Fruit fly (Drosophila melanogaster): Measurements from ENCODE around the gene p130CAS.
A peak's percentile ranks its signal among the peaks of the same experiment; 100 is the strongest.

The p130CAS gene

DNA sequence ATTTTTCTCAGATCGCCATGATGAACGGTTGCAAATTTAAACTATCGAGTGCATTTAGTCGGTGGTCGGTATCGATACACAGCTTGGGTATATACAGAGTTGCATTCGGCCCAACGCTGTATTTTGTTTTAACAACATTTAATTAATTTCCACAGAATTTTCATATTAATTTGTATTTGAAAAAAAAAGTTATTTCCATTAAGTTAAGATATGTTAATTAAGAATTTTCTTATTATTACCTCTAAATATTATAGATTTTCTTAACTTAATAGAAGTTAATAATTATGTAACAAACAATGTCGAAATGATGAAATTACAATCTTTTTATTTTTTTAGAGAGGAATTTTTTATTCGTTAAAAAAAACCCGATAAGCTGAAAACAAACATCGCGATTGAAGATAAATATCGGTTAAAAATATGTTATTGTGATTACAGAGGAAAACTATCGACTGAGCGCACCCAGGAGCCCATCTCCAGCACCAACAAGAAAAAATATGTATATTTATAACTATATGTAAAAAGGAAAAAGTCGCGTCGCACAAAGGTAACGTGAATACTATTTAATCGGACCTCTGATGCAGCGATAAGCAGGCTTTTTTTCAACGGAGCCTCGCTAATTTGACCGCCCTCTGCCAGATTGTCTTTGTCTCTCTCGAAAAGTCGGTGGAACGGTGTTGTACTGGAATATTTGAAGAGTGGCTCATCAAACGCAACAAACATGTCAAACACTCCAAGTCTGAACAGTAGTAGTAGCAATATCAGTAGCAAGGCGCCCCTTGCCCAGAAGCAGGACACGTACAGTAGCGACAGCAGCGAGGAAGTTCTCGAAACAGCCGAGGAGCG lies 47.3 kb downstream of the p130CAS start, which contains the start of the genes rno and mri:
rno (minus strand) TSS at position 9 of the 843 bp plus-strand sequence.
mri (plus strand) TSS at position 421 of the 843 bp plus-strand sequence.
- peak; percentile 54 for TF ChIP-seq CG12768 (GFP tag; optimal IDR thresholded peaks at IDR 0.05)
- no peak for TF ChIP-seq cnc (optimal IDR thresholded peaks at IDR 0.05)
- no peak for TF ChIP-seq toe (GFP tag; optimal IDR thresholded peaks at IDR 0.05)
- peak; percentile 70 for TF ChIP-seq CG33017 (tag; optimal IDR thresholded peaks at IDR 0.05)
- TF ChIP-seq Crg-1 (GFP tag; optimal IDR thresholded peaks at IDR 0.05), result peak; percentile 55
- TF ChIP-seq ovo (GFP tag; optimal IDR thresholded peaks at IDR 0.05), result peak; percentile 46
- TF ChIP-seq pad (GFP tag; optimal IDR thresholded peaks at IDR 0.05), result no peak
- peak; percentile 52 for TF ChIP-seq Mnt (GFP tag; optimal IDR thresholded peaks at IDR 0.05)
- peak; percentile 45 for TF ChIP-seq Hr96 (GFP tag; optimal IDR thresholded peaks at IDR 0.05)
- peak; percentile 85 for TF ChIP-seq CG14711 (tag; optimal IDR thresholded peaks at IDR 0.05)
- TF ChIP-seq kay (GFP tag; ENCODE audit: borderline replicate concordance), result no peak
- TF ChIP-seq CG7101 (tag; optimal IDR thresholded peaks at IDR 0.05), result peak; percentile 85
- peak; percentile 80 for TF ChIP-seq CG11617 (GFP tag; optimal IDR thresholded peaks at IDR 0.05)
- TF ChIP-seq Clk (GFP tag; optimal IDR thresholded peaks at IDR 0.05), result peak; percentile 23
- TF ChIP-seq CG7045 (GFP tag; optimal IDR thresholded peaks at IDR 0.05), result peak; percentile 47
- TF ChIP-seq CG5204 (GFP tag; optimal IDR thresholded peaks at IDR 0.05), result no peak
- peak; percentile 16 for TF ChIP-seq cic (GFP tag; optimal IDR thresholded peaks at IDR 0.05)
- TF ChIP-seq tj (GFP tag; optimal IDR thresholded peaks at IDR 0.05), result peak; percentile 36
- TF ChIP-seq CG1620 (GFP tag; optimal IDR thresholded peaks at IDR 0.05), result peak; percentile 44
- peak; percentile 64 for TF ChIP-seq bab1 (GFP tag; optimal IDR thresholded peaks at IDR 0.05)

dm6 chr3L:203536-204135 lies 51.0 kb downstream of the p130CAS start, which contains the start of gene NitFhit:
Gene NitFhit (plus strand): TSS chr3L:203730.
- TF ChIP-seq CG5204 (GFP tag; optimal IDR thresholded peaks at IDR 0.05) (no peak), toe (GFP tag; optimal IDR thresholded peaks at IDR 0.05) (no peak), cic (GFP tag; optimal IDR thresholded peaks at IDR 0.05) (peak; percentile 35), bab1 (GFP tag; optimal IDR thresholded peaks at IDR 0.05) (peak; percentile 45), CG1620 (GFP tag; optimal IDR thresholded peaks at IDR 0.05) (no peak), ovo (GFP tag; optimal IDR thresholded peaks at IDR 0.05) (no peak), tj (GFP tag; optimal IDR thresholded peaks at IDR 0.05) (no peak), kay (GFP tag; ENCODE audit: borderline replicate concordance) (no peak), Hr96 (GFP tag; optimal IDR thresholded peaks at IDR 0.05) (no peak), CG14711 (tag; optimal IDR thresholded peaks at IDR 0.05) (no peak), pad (GFP tag; optimal IDR thresholded peaks at IDR 0.05) (peak; percentile 91), Crg-1 (GFP tag; optimal IDR thresholded peaks at IDR 0.05) (no peak), CG7045 (GFP tag; optimal IDR thresholded peaks at IDR 0.05) (no peak), CG33017 (tag; optimal IDR thresholded peaks at IDR 0.05) (no peak), CG11617 (GFP tag; optimal IDR thresholded peaks at IDR 0.05) (peak; percentile 18), CG12768 (GFP tag; optimal IDR thresholded peaks at IDR 0.05) (peak; percentile 47), CG7101 (tag; optimal IDR thresholded peaks at IDR 0.05) (no peak), cnc (optimal IDR thresholded peaks at IDR 0.05) (no peak), Mnt (GFP tag; optimal IDR thresholded peaks at IDR 0.05) (peak; percentile 59), Clk (GFP tag; optimal IDR thresholded peaks at IDR 0.05) (no peak)

DNA sequence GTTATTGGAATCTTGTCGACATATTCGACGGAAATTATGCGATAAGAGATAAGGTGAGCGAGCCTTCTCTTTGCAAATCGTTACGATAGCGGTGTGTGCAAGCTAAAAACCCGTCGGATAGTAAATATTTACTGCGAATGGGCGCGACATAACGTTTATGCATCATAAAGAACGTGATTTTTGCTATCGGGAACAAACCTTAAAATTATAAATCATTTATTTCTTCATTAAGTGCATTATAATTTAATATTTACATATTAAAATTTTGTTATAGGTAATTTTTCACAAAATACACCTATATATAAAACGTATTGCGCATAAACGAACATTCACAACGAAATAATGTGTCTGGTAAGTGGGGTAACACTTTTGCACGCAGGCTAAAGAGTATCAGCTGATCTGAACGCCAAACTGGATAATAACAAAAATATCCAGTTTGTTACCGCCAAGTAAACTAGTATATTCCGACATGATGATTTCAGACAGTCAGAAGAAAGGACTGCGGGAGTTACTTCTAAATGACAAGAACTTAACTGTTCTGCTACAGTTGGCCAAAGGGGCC lies 53.1 kb downstream of the p130CAS start, which contains the start of the genes Gk1 and CG13876:
Gk1 (minus strand) TSS at position 122 of the 562 bp plus-strand sequence.
CG13876 (plus strand) TSS at position 412 of the 562 bp plus-strand sequence.
- TF ChIP-seq CG7045 (GFP tag; optimal IDR thresholded peaks at IDR 0.05) (peak; percentile 98), cic (GFP tag; optimal IDR thresholded peaks at IDR 0.05) (peak; percentile 97), CG33017 (tag; optimal IDR thresholded peaks at IDR 0.05) (peak; percentile 99), Mnt (GFP tag; optimal IDR thresholded peaks at IDR 0.05) (peak; percentile 90), Crg-1 (GFP tag; optimal IDR thresholded peaks at IDR 0.05) (peak; percentile 91), Hr96 (GFP tag; optimal IDR thresholded peaks at IDR 0.05) (no peak), CG14711 (tag; optimal IDR thresholded peaks at IDR 0.05) (peak; percentile 97), CG11617 (GFP tag; optimal IDR thresholded peaks at IDR 0.05) (peak; percentile 98), kay (GFP tag; ENCODE audit: borderline replicate concordance) (no peak), CG12768 (GFP tag; optimal IDR thresholded peaks at IDR 0.05) (peak; percentile 97), CG5204 (GFP tag; optimal IDR thresholded peaks at IDR 0.05) (no peak), tj (GFP tag; optimal IDR thresholded peaks at IDR 0.05) (peak; percentile 92), ovo (GFP tag; optimal IDR thresholded peaks at IDR 0.05) (peak; percentile 90), cnc (optimal IDR thresholded peaks at IDR 0.05) (no peak), bab1 (GFP tag; optimal IDR thresholded peaks at IDR 0.05) (peak; percentile 99), toe (GFP tag; optimal IDR thresholded peaks at IDR 0.05) (no peak), pad (GFP tag; optimal IDR thresholded peaks at IDR 0.05) (peak; percentile 89), CG1620 (GFP tag; optimal IDR thresholded peaks at IDR 0.05) (peak; percentile 86), Clk (GFP tag; optimal IDR thresholded peaks at IDR 0.05) (peak; percentile 95), CG7101 (tag; optimal IDR thresholded peaks at IDR 0.05) (peak; percentile 99)

DNA sequence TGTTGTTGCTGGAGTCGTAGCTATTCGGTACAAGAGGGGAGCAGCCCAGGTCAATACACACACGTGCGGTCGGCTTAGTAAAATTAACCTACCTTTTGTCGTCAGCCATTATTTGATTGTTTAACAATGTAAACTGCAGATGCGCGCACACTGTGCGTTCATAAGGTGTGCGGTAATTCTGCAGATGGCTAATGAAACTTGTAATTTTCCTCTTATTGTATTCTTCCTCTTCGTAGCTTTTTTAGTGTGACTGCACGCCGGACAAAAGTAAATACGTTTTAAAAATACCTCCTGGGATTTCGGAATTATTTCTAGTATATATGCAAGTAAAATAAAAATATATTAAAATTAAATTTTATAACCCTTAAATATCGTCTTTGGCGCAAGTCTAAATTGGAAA lies 58.5 kb downstream of the p130CAS start, which contains the start of gene Prp4k:
Prp4k (minus strand) TSS at position 258 of the 400 bp plus-strand sequence.
- TF ChIP-seq Mnt (GFP tag; optimal IDR thresholded peaks at IDR 0.05) (peak; percentile 82), bab1 (GFP tag; optimal IDR thresholded peaks at IDR 0.05) (peak; percentile 36), CG12768 (GFP tag; optimal IDR thresholded peaks at IDR 0.05) (no peak), toe (GFP tag; optimal IDR thresholded peaks at IDR 0.05) (no peak), CG7045 (GFP tag; optimal IDR thresholded peaks at IDR 0.05) (no peak), cic (GFP tag; optimal IDR thresholded peaks at IDR 0.05) (no peak), kay (GFP tag; ENCODE audit: borderline replicate concordance) (no peak)
